Worm (Caenorhabditis elegans): ENCODE measurements around the gene tbg-1.

ce11 chrIII:9614211-9614610, 14.7 kb downstream of the tbg-1 start, which contains the start of the genes pri-1 and F58A4.6:
- TF ChIP-seq nhr-11 (tag; optimal IDR thresholded peaks at IDR 0.05) (no peak), unc-86 (tag; optimal IDR thresholded peaks at IDR 0.05) (no peak), mec-3 (tag; optimal IDR thresholded peaks at IDR 0.05; ENCODE audit: borderline replicate concordance) (no peak), lin-11 (tag; optimal IDR thresholded peaks at IDR 0.05) (no peak), elt-4 (tag; optimal IDR thresholded peaks at IDR 0.05) (no peak), fax-1 (tag; optimal IDR thresholded peaks at IDR 0.05) (no peak), dmd-4 (tag; optimal IDR thresholded peaks at IDR 0.05; ENCODE audit: borderline replicate concordance) (no peak), ceh-6 (GFP tag; optimal IDR thresholded peaks at IDR 0.05) (no peak), madf-2 (tag; optimal IDR thresholded peaks at IDR 0.05) (no peak)
